Fruit fly (Drosophila melanogaster) whole organism, embryonic: ENCODE measurements around the gene OtopLc.
A peak's percentile ranks its signal among the peaks of the same experiment; 100 is the strongest.

Experiments
- BEAF-32 ChIP-seq: fragments of 200-800 bp; sonication (Bioruptor generic); optimal IDR thresholded peaks from 3 replicates; lab custom pipeline; 2017; ENCODE audit warnings: missing biosample characterization, missing genetic modification characterization, mild to moderate bottlenecking, moderate library complexity, missing genetic modification reagents
- CG10366 ChIP-seq: fragments of 200-800 bp; sonication (Bioruptor generic); IDR thresholded peaks from 2 replicates; pipeline ENCODE4 v1.3.6; 2022; ENCODE audit warnings: missing biosample characterization, missing genetic modification characterization
- CG11504 ChIP-seq: fragments of 200-800 bp; sonication (Bioruptor generic); optimal IDR thresholded peaks from 3 replicates; lab custom pipeline; 2019; ENCODE audit warnings: missing biosample characterization, mild to moderate bottlenecking, missing genetic modification characterization, moderate library complexity
- CG13624 ChIP-seq: fragments of 200-800 bp; sonication (Bioruptor generic); optimal IDR thresholded peaks from 2 replicates; lab custom pipeline; 2016; ENCODE audit warnings: missing biosample characterization, missing genetic modification characterization
- CG13775 ChIP-seq: fragments of 200-800 bp; sonication (Bioruptor generic); optimal IDR thresholded peaks from 3 replicates; lab custom pipeline; 2017; ENCODE audit warnings: missing biosample characterization, mild to moderate bottlenecking, missing genetic modification characterization
- CG14014 ChIP-seq: fragments of 200-800 bp; sonication (Bioruptor generic); IDR thresholded peaks from 2 replicates; pipeline ENCODE4 v1.3.6; 2022; ENCODE audit warnings: missing biosample characterization, missing genetic modification characterization
- CG14860 ChIP-seq: fragments of 200-800 bp; sonication (Bioruptor generic); IDR thresholded peaks from 3 replicates; pipeline ENCODE4 v1.3.6; 2022; ENCODE audit warnings: missing biosample characterization, missing genetic modification characterization; ENCODE audit not compliant: partially characterized antibody
- CG16813 ChIP-seq: fragments of 200-800 bp; sonication (Bioruptor generic); IDR thresholded peaks from 3 replicates; pipeline ENCODE4 v1.3.6; 2022; ENCODE audit warnings: missing biosample characterization, missing genetic modification characterization; ENCODE audit not compliant: partially characterized antibody
- CG2875 ChIP-seq: fragments of 200-800 bp; sonication (Bioruptor generic); optimal IDR thresholded peaks from 2 replicates; lab custom pipeline; 2017; ENCODE audit warnings: missing biosample characterization, mild to moderate bottlenecking, missing genetic modification characterization, missing genetic modification reagents
- CG3065 ChIP-seq: fragments of 200-800 bp; sonication (Bioruptor generic); optimal IDR thresholded peaks from 2 replicates; lab custom pipeline; 2016; ENCODE audit warnings: missing biosample characterization, missing genetic modification characterization
- CG31441 ChIP-seq: fragments of 200-800 bp; sonication (Bioruptor generic); IDR thresholded peaks from 2 replicates; pipeline ENCODE4 v1.3.6; 2022; ENCODE audit warnings: missing biosample characterization, missing genetic modification characterization
- CG3847 ChIP-seq: fragments of 200-800 bp; sonication (Bioruptor generic); IDR thresholded peaks from 2 replicates; pipeline ENCODE4 v1.3.6; 2022; ENCODE audit warnings: missing biosample characterization, missing genetic modification characterization
- CG4282 ChIP-seq: fragments of 200-800 bp; sonication (Bioruptor generic); optimal IDR thresholded peaks from 2 replicates; lab custom pipeline; 2016; ENCODE audit warnings: missing biosample characterization, missing genetic modification characterization
- CG4404 ChIP-seq: fragments of 200-800 bp; sonication (Bioruptor generic); IDR thresholded peaks from 2 replicates; pipeline ENCODE4 v1.3.6; 2022; ENCODE audit warnings: missing biosample characterization, missing genetic modification characterization
- CG6175 ChIP-seq: fragments of 200-800 bp; sonication (Bioruptor generic); IDR thresholded peaks from 3 replicates; pipeline ENCODE4 v1.3.6; 2022; ENCODE audit warnings: missing biosample characterization, missing genetic modification characterization
- CG6683 ChIP-seq: fragments of 200-800 bp; sonication (Bioruptor generic); optimal IDR thresholded peaks from 2 replicates; lab custom pipeline; 2017; ENCODE audit warnings: missing biosample characterization, mild to moderate bottlenecking, missing genetic modification characterization, missing genetic modification reagents
- CG8388 ChIP-seq: fragments of 200-800 bp; sonication (Bioruptor generic); optimal IDR thresholded peaks from 2 replicates; lab custom pipeline; 2019; ENCODE audit warnings: missing biosample characterization, mild to moderate bottlenecking, missing genetic modification characterization, moderate library complexity
- CG9797 ChIP-seq: fragments of 200-800 bp; sonication (Bioruptor generic); optimal IDR thresholded peaks from 3 replicates; lab custom pipeline; 2018; ENCODE audit warnings: missing biosample characterization, mild to moderate bottlenecking, missing genetic modification characterization
- CG9876 ChIP-seq: fragments of 200-800 bp; sonication (Bioruptor generic); optimal IDR thresholded peaks from 2 replicates; lab custom pipeline; 2016; ENCODE audit warnings: missing biosample characterization, missing genetic modification characterization
- CG9932 ChIP-seq: fragments of 200-800 bp; sonication (Bioruptor generic); IDR thresholded peaks from 2 replicates; pipeline ENCODE4 v1.3.6; 2022; ENCODE audit warnings: missing biosample characterization, missing genetic modification characterization
- Dip2 ChIP-seq: fragments of 200-800 bp; sonication (Bioruptor generic); IDR thresholded peaks from 2 replicates; pipeline ENCODE4 v1.3.6; 2022; ENCODE audit warnings: missing biosample characterization, missing genetic modification characterization
- Fer2 ChIP-seq: fragments of 200-800 bp; sonication (Bioruptor generic); optimal IDR thresholded peaks from 2 replicates; lab custom pipeline; 2018; ENCODE audit warnings: missing biosample characterization, mild to moderate bottlenecking, missing genetic modification characterization, moderate library complexity
- GATAe ChIP-seq: fragments of 200-800 bp; sonication (Bioruptor generic); conservative IDR thresholded peaks from 2 replicates; pipeline ENCODE4 v1.3.6; 2022; ENCODE audit warnings: missing biosample characterization, missing genetic modification characterization
- H2.0 ChIP-seq: fragments of 200-800 bp; sonication (Bioruptor generic); IDR thresholded peaks from 2 replicates; pipeline ENCODE4 v1.3.6; 2022; ENCODE audit warnings: missing biosample characterization, missing genetic modification characterization
- Hmr ChIP-seq: fragments of 200-800 bp; sonication (Bioruptor generic); optimal IDR thresholded peaks from 3 replicates; lab custom pipeline; 2017; ENCODE audit warnings: mild to moderate bottlenecking, missing biosample characterization, missing genetic modification reagents, missing genetic modification characterization
- Hr78 ChIP-seq, 2 experiments: fragments of 200-800 bp in 1 of 2; fragments of >200 bp in 1 of 2; sonication (Bioruptor generic) in 1 of 2; optimal IDR thresholded peaks; 2 replicates each; lab custom pipeline; 2017 to 2019; ENCODE audit warnings: missing biosample characterization in 2 of 2, missing genetic modification characterization in 2 of 2, mild to moderate bottlenecking in 1 of 2, moderate library complexity in 1 of 2
- NC2β ChIP-seq: fragments of 200-800 bp; sonication (Bioruptor generic); optimal IDR thresholded peaks from 2 replicates; lab custom pipeline; 2016; ENCODE audit warnings: missing biosample characterization, missing genetic modification characterization
- Oaz ChIP-seq: fragments of 200-800 bp; sonication (Bioruptor generic); IDR thresholded peaks from 2 replicates; pipeline ENCODE4 v1.3.6; 2022; ENCODE audit warnings: missing biosample characterization, missing genetic modification characterization
- Pdp1 ChIP-seq, 2 experiments: fragments of 200-800 bp; sonication (Bioruptor generic); optimal IDR thresholded peaks; 3 replicates each; lab custom pipeline; 2016; ENCODE audit warnings: missing biosample characterization in 2 of 2, missing genetic modification characterization in 2 of 2, mild to moderate bottlenecking in 1 of 2, moderate library complexity in 1 of 2
- Rfx ChIP-seq: fragments of 200-800 bp; sonication (Bioruptor generic); IDR thresholded peaks from 2 replicates; pipeline ENCODE4 v1.3.6; 2022; ENCODE audit warnings: missing biosample characterization, missing genetic modification characterization
- Side ChIP-seq: fragments of 200-800 bp; sonication (Bioruptor generic); optimal IDR thresholded peaks from 2 replicates; lab custom pipeline; 2016; ENCODE audit warnings: missing biosample characterization, missing genetic modification characterization
- Sox102F ChIP-seq: fragments of 200-800 bp; sonication (Bioruptor generic); optimal IDR thresholded peaks from 2 replicates; lab custom pipeline; 2018; ENCODE audit warnings: missing biosample characterization, mild to moderate bottlenecking, missing genetic modification characterization, moderate library complexity
- ap ChIP-seq: fragments of 200-800 bp; sonication (Bioruptor generic); IDR thresholded peaks from 2 replicates; pipeline ENCODE4 v1.3.6; 2022; ENCODE audit warnings: missing biosample characterization, missing genetic modification characterization
- chif ChIP-seq, 2 experiments: fragments of 200-800 bp; sonication (Bioruptor generic); optimal IDR thresholded peaks; 3 replicates each; lab custom pipeline; 2016; ENCODE audit warnings: missing biosample characterization in 2 of 2, missing genetic modification characterization in 2 of 2
- emc ChIP-seq: fragments of 200-800 bp; sonication (Bioruptor generic); optimal IDR thresholded peaks from 2 replicates; lab custom pipeline; 2016; ENCODE audit warnings: missing biosample characterization, missing genetic modification characterization
- fd64A ChIP-seq: fragments of 200-800 bp; sonication (Bioruptor generic); optimal IDR thresholded peaks from 3 replicates; lab custom pipeline; 2018; ENCODE audit warnings: missing biosample characterization, mild to moderate bottlenecking, missing genetic modification characterization
- ftz-f1 ChIP-seq: fragments of 200-800 bp; sonication (Bioruptor generic); optimal IDR thresholded peaks from 2 replicates; lab custom pipeline; 2016; ENCODE audit warnings: missing biosample characterization, missing genetic modification characterization
- her ChIP-seq: fragments of 200-800 bp; sonication (Bioruptor generic); optimal IDR thresholded peaks from 2 replicates; lab custom pipeline; 2016; ENCODE audit warnings: missing biosample characterization, missing genetic modification characterization
- hth ChIP-seq: fragments of >200 bp; optimal IDR thresholded peaks from 2 replicates; lab custom pipeline; 2017; ENCODE audit warnings: inconsistent platforms
- lmd ChIP-seq: fragments of 200-800 bp; sonication (Bioruptor generic); IDR thresholded peaks from 2 replicates; pipeline ENCODE4 v1.3.6; 2022; ENCODE audit warnings: missing biosample characterization, missing genetic modification characterization
- nau ChIP-seq: fragments of 200-800 bp; sonication (Bioruptor generic); optimal IDR thresholded peaks from 3 replicates; lab custom pipeline; 2017; ENCODE audit warnings: missing biosample characterization, mild to moderate bottlenecking, missing genetic modification characterization, missing genetic modification reagents
- nerfin-1 ChIP-seq: fragments of 200-800 bp; sonication (Bioruptor generic); optimal IDR thresholded peaks from 3 replicates; lab custom pipeline; 2019; ENCODE audit warnings: missing biosample characterization, mild to moderate bottlenecking, missing genetic modification characterization, moderate library complexity
- onecut ChIP-seq: fragments of 200-800 bp; sonication (Bioruptor generic); IDR thresholded peaks from 2 replicates; pipeline ENCODE4 v1.3.6; 2022; ENCODE audit warnings: missing biosample characterization, missing genetic modification characterization
- p53 ChIP-seq: fragments of 200-800 bp; sonication (Bioruptor generic); optimal IDR thresholded peaks from 2 replicates; lab custom pipeline; 2016; ENCODE audit warnings: missing biosample characterization, missing genetic modification characterization
- pb ChIP-seq: fragments of 200-800 bp; sonication (Bioruptor generic); optimal IDR thresholded peaks from 3 replicates; lab custom pipeline; 2016; ENCODE audit warnings: missing biosample characterization, missing genetic modification characterization
- sima ChIP-seq: fragments of 200-800 bp; sonication (Bioruptor generic); optimal IDR thresholded peaks from 2 replicates; lab custom pipeline; 2016; ENCODE audit warnings: missing biosample characterization, missing genetic modification characterization
- ssp ChIP-seq: fragments of 200-800 bp; sonication (Bioruptor generic); IDR thresholded peaks from 2 replicates; pipeline ENCODE4 v1.3.6; 2022; ENCODE audit warnings: missing biosample characterization, missing genetic modification characterization
- stc ChIP-seq: fragments of 200-800 bp; sonication (Bioruptor generic); IDR thresholded peaks from 2 replicates; pipeline ENCODE4 v1.3.6; 2022; ENCODE audit warnings: missing biosample characterization, missing genetic modification characterization
- tap ChIP-seq: fragments of 200-800 bp; optimal IDR thresholded peaks from 3 replicates; lab custom pipeline; 2019; ENCODE audit warnings: missing biosample characterization, mild to moderate bottlenecking, missing genetic modification characterization, moderate library complexity
- trem ChIP-seq: fragments of 200-800 bp; optimal IDR thresholded peaks from 3 replicates; lab custom pipeline; 2019; ENCODE audit warnings: missing biosample characterization, mild to moderate bottlenecking, missing genetic modification characterization, moderate library complexity
- ttk ChIP-seq: fragments of 200-800 bp; sonication (Bioruptor generic); IDR thresholded peaks from 2 replicates; pipeline ENCODE4 v2.1.2; 2022; ENCODE audit warnings: missing biosample characterization, missing genetic modification characterization
- wdn ChIP-seq: fragments of 200-800 bp; sonication (Bioruptor generic); IDR thresholded peaks from 2 replicates; pipeline ENCODE4 v1.3.6; 2022; ENCODE audit warnings: missing biosample characterization, missing genetic modification characterization

OtopLc gene

DNA sequence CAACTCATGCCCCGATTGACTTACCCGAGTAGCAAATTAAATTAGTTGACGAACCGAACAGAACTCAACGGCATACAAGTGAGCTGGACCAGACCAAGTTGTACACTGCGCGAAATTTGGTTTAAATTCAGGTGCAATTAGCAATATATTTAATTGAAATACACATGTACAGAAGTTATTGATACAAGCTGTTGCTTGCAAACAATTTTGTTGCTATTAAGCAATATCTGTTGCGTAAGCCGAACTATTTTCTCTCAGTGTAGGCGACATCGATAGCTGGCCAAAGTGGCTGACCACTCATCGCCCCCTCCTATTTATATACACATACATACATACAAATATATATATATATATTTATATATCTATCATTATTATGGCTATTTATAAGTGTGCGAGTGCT is 58.5 kb downstream of the OtopLc start (continued):
- TF ChIP-seq CG4404 (GFP tag; lab: Robert Waterston, UW) (peak; percentile 73), ftz-f1 (GFP tag; lab: Kevin White, UChicago) (no peak), p53 (GFP tag; lab: Kevin White, UChicago) (no peak), CG6175 (GFP tag; lab: Robert Waterston, UW) (no peak), emc (GFP tag; lab: Kevin White, UChicago) (no peak), CG13624 (no peak), Pdp1 (GFP tag; optimal IDR thresholded peaks at IDR 0.05; lab: Kevin White, UChicago) (no peak), CG16813 (GFP tag; lab: Robert Waterston, UW) (no peak), wdn (no peak), Side (no peak), CG4282 (GFP tag; lab: Kevin White, UChicago) (no peak), ap (no peak), ttk (GFP tag; lab: Robert Waterston, UW) (peak; percentile 31; the same call in 1 of the 2 replicates), GATAe (GFP tag; lab: Robert Waterston, UW) (no peak), Dip2 (GFP tag; lab: Robert Waterston, UW) (no peak), CG9876 (no peak), pb (GFP tag; lab: Kevin White, UChicago) (no peak), CG9797 (GFP tag; lab: Kevin White, UChicago) (no peak), CG31441 (GFP tag; lab: Robert Waterston, UW) (peak; percentile 30; the same call in 1 of the 2 replicates), CG14014 (GFP tag; lab: Robert Waterston, UW) (0 out of 2 replicates have a peak, but pooled peaks have one; percentile 32), CG3065 (no peak), CG11504 (tag; lab: Kevin White, UChicago) (no peak), tap (tag; lab: Kevin White, UChicago) (no peak), CG9932 (GFP tag; lab: Robert Waterston, UW) (peak; percentile 42), trem (tag; lab: Kevin White, UChicago) (peak; percentile 11), CG14860 (GFP tag; lab: Robert Waterston, UW) (no peak), CG2875 (no peak), Hr78 (GFP tag; optimal IDR thresholded peaks at IDR 0.05; lab: Kevin White, UChicago) (no peak), chif (GFP tag; optimal IDR thresholded peaks at IDR 0.05; lab: Kevin White, UChicago) (peak in 1 of 2 experiments; percentile 18), sima (GFP tag; lab: Kevin White, UChicago) (no peak), BEAF-32 (GFP tag; lab: Kevin White, UChicago) (no peak), Oaz (GFP tag; lab: Robert Waterston, UW) (no peak), Fer2 (tag; lab: Kevin White, UChicago) (no peak), lmd (peak; percentile 35; the same call in 1 of the 2 replicates), H2.0 (GFP tag; lab: Robert Waterston, UW) (0 out of 2 replicates have a peak, but pooled peaks have one; percentile 7), fd64A (GFP tag; lab: Kevin White, UChicago) (no peak), CG10366 (GFP tag; lab: Robert Waterston, UW) (peak; percentile 17; the same call in 1 of the 2 replicates), ssp (no peak), stc (GFP tag; lab: Robert Waterston, UW) (no peak), nerfin-1 (tag; lab: Kevin White, UChicago) (no peak), NC2β (no peak), Sox102F (GFP tag; lab: Kevin White, UChicago) (peak; percentile 13), nau (no peak), her (GFP tag; lab: Kevin White, UChicago) (no peak), CG6683 (no peak), CG13775 (GFP tag; lab: Kevin White, UChicago) (peak; percentile 41), hth (lab: Kevin White, UChicago) (no peak), CG3847 (GFP tag; lab: Robert Waterston, UW) (no peak), onecut (GFP tag; lab: Robert Waterston, UW) (0 out of 2 replicates have a peak, but pooled peaks have one; percentile 16), Rfx (GFP tag; lab: Robert Waterston, UW) (peak; percentile 63), CG8388 (GFP tag; lab: Kevin White, UChicago) (peak; percentile 24), Hmr (GFP tag; lab: Kevin White, UChicago) (peak; percentile 19)
